Worm (Caenorhabditis elegans) whole organism, early embryonic: Measurements from ENCODE around the gene Y57G11C.43.

Source experiments
- F13C5.2 ChIP-seq: sonication (generic microtip); optimal IDR thresholded peaks from 2 replicates; lab custom pipeline; 2017; ENCODE audit warnings: mild to moderate bottlenecking, missing genetic modification characterization, inconsistent platforms, missing compliant biosample characterization
- ama-1 ChIP-seq: fragments of 150-350 bp; optimal IDR thresholded peaks from 2 replicates; lab custom pipeline; 2014
- ceh-13 ChIP-seq: fragments of 200-800 bp; sonication (Bioruptor generic); optimal IDR thresholded peaks from 2 replicates; lab custom pipeline; 2018; ENCODE audit warnings: mild to moderate bottlenecking, missing genetic modification characterization, missing compliant biosample characterization
- ceh-36 ChIP-seq: sonication (generic microtip); optimal IDR thresholded peaks from 2 replicates; lab custom pipeline; 2016; ENCODE audit warnings: missing genetic modification characterization, inconsistent platforms, missing compliant biosample characterization
- ets-7 ChIP-seq: sonication (generic microtip); optimal IDR thresholded peaks from 2 replicates; lab custom pipeline; 2016; ENCODE audit warnings: missing genotype, missing genetic modification characterization, missing compliant biosample characterization
- hmbx-1 ChIP-seq: sonication (generic microtip); optimal IDR thresholded peaks from 2 replicates; lab custom pipeline; 2016; ENCODE audit warnings: mild to moderate bottlenecking, missing genetic modification characterization, missing compliant biosample characterization
- hmg-4 ChIP-seq: fragments of 200-800 bp; sonication (Bioruptor generic); optimal IDR thresholded peaks from 2 replicates; lab custom pipeline; 2018; ENCODE audit warnings: mild to moderate bottlenecking, missing genetic modification characterization, missing compliant biosample characterization
- scrt-1 ChIP-seq: fragments of 200-800 bp; sonication (Bioruptor generic); IDR thresholded peaks from 2 replicates; pipeline ENCODE4 v1.3.6; 2022; ENCODE audit warnings: missing genetic modification characterization, missing compliant biosample characterization
- sea-1 ChIP-seq: fragments of 200-800 bp; sonication (Bioruptor generic); conservative IDR thresholded peaks from 2 replicates; pipeline ENCODE4 v1.3.6; 2022; ENCODE audit warnings: missing genetic modification characterization, missing compliant biosample characterization

ce11 chrIV:14763938-14764718 is 5.1 kb upstream of the Y57G11C.43 start:
- TF ChIP-seq ama-1 (lab: Kevin White, UChicago) (no peak), hmg-4 (no peak), hmbx-1 (no peak), sea-1 (GFP tag; lab: Robert Waterston, UW) (no peak), ceh-13 (GFP tag; lab: Kevin White, UChicago) (no peak), F13C5.2 (no peak), ets-7 (tag; lab: Kevin White, UChicago) (no peak), ceh-36 (tag; lab: Kevin White, UChicago) (no peak), scrt-1 (no peak)
